Worm (Caenorhabditis elegans): ENCODE measurements around the gene F26G1.15.

Gene F26G1.15

ce11 chrII:4741527-4742187 lies 48.4 kb upstream of the F26G1.15 start, which contains the start of gene acs-11 (continued):
- TF ChIP-seq fkh-10 (GFP tag; optimal IDR thresholded peaks at IDR 0.05) (no peak), madf-5 (GFP tag; IDR thresholded peaks at IDR 0.05) (no peak), lin-15B (tag; optimal IDR thresholded peaks at IDR 0.05) (no peak), nhr-102 (tag; optimal IDR thresholded peaks at IDR 0.05) (no peak), Y5F2A.4 (GFP tag; optimal IDR thresholded peaks at IDR 0.05) (no peak)

- TF ChIP-seq aha-1 (tag), result peak; percentile 84
- TF ChIP-seq madf-5 (GFP tag; IDR thresholded peaks at IDR 0.05), result no peak
- TF ChIP-seq nhr-48 (tag; optimal IDR thresholded peaks at IDR 0.05), result peak; percentile 95
- no peak for TF ChIP-seq nhr-6 (tag; optimal IDR thresholded peaks at IDR 0.05)
- peak; percentile 78 for TF ChIP-seq mxl-2 (GFP tag; conservative IDR thresholded peaks at IDR 0.05)
- peak; percentile 32 for TF ChIP-seq mes-2 (tag; optimal IDR thresholded peaks at IDR 0.05; ENCODE audit: poor library complexity, severe bottlenecking)
- TF ChIP-seq nhr-102 (tag; optimal IDR thresholded peaks at IDR 0.05), result peak; percentile 10
- TF ChIP-seq mep-1 (tag; optimal IDR thresholded peaks at IDR 0.05), result peak; percentile 50
- no peak for TF ChIP-seq duxl-1 (tag; optimal IDR thresholded peaks at IDR 0.05; ENCODE audit: poor library complexity)
- peak; percentile 55 for TF ChIP-seq hlh-11 (tag; optimal IDR thresholded peaks at IDR 0.05)
- no peak for TF ChIP-seq F37D6.2 (tag; optimal IDR thresholded peaks at IDR 0.05)
- TF ChIP-seq ceh-20 (GFP tag; IDR thresholded peaks at IDR 0.05), result peak; percentile 59; the same call in 1 of the 2 replicates
- TF ChIP-seq tra-1 (GFP tag; IDR thresholded peaks at IDR 0.05), result peak; percentile 39; the same call in 1 of the 2 replicates
- no peak for TF ChIP-seq Y48G9A.11 (GFP tag; IDR thresholded peaks at IDR 0.05)
- TF ChIP-seq madf-9 (GFP tag; conservative IDR thresholded peaks at IDR 0.05), result no peak
- no peak for TF ChIP-seq ZK546.5 (tag; optimal IDR thresholded peaks at IDR 0.05)
- peak in 1 of 2 experiments; percentile 71 for TF ChIP-seq mdl-1 (tag; optimal IDR thresholded peaks at IDR 0.05)
- no peak for TF ChIP-seq ztf-7 (tag; optimal IDR thresholded peaks at IDR 0.05)
- TF ChIP-seq ceh-62 (tag; optimal IDR thresholded peaks at IDR 0.05), result no peak
- TF ChIP-seq nhr-10 (tag; optimal IDR thresholded peaks at IDR 0.05), result peak; percentile 59
- TF ChIP-seq hlh-30 (tag; optimal IDR thresholded peaks at IDR 0.05; ENCODE audit: insufficient read depth), result peak; percentile 63
- no peak for TF ChIP-seq lin-13 (GFP tag; optimal IDR thresholded peaks at IDR 0.05)
- TF ChIP-seq lsy-2 (tag; optimal IDR thresholded peaks at IDR 0.05), result peak in 1 of 2 experiments; percentile 31
- no peak for TF ChIP-seq spr-1 (tag; optimal IDR thresholded peaks at IDR 0.05)
- peak; percentile 8 for TF ChIP-seq nhr-77 (tag; optimal IDR thresholded peaks at IDR 0.05)
- no peak for TF ChIP-seq zag-1 (tag; optimal IDR thresholded peaks at IDR 0.05)
- no peak for TF ChIP-seq spr-3 (GFP tag; optimal IDR thresholded peaks at IDR 0.05)
- TF ChIP-seq php-3 (GFP tag; IDR thresholded peaks at IDR 0.05), result no peak
- TF ChIP-seq zip-2 (tag; optimal IDR thresholded peaks at IDR 0.05), result no peak
- no peak for TF ChIP-seq dmd-8 (GFP tag; IDR thresholded peaks at IDR 0.05)
- no peak for TF ChIP-seq hif-1 (tag; optimal IDR thresholded peaks at IDR 0.05)
- TF ChIP-seq rbr-2 (tag; optimal IDR thresholded peaks at IDR 0.05), result no peak
- peak; percentile 30; the same call in 1 of the 2 replicates for TF ChIP-seq dmd-6 (GFP tag; IDR thresholded peaks at IDR 0.05)
- peak; percentile 98 for TF ChIP-seq nhr-11 (tag; optimal IDR thresholded peaks at IDR 0.05)
- no peak for TF ChIP-seq gei-8 (GFP tag; optimal IDR thresholded peaks at IDR 0.05)
- TF ChIP-seq cey-2 (tag; optimal IDR thresholded peaks at IDR 0.05; ENCODE audit: borderline replicate concordance, insufficient read depth), result no peak
- peak; percentile 72 for TF ChIP-seq mxl-3 (GFP tag; optimal IDR thresholded peaks at IDR 0.05)
- TF ChIP-seq dpl-1 (GFP tag; optimal IDR thresholded peaks at IDR 0.05), result peak; percentile 33
- peak; percentile 77 for TF ChIP-seq nhr-28 (tag; optimal IDR thresholded peaks at IDR 0.05)
- peak; percentile 34 for TF ChIP-seq dve-1 (tag; optimal IDR thresholded peaks at IDR 0.05; ENCODE audit: insufficient read depth)
Observed at ce11 chrII:4745281-4745680, 44.8 kb upstream of the F26G1.15 start.
